Fruit fly (Drosophila melanogaster): Measurements from ENCODE around the gene CG15812.

CG15812 gene

DNA sequence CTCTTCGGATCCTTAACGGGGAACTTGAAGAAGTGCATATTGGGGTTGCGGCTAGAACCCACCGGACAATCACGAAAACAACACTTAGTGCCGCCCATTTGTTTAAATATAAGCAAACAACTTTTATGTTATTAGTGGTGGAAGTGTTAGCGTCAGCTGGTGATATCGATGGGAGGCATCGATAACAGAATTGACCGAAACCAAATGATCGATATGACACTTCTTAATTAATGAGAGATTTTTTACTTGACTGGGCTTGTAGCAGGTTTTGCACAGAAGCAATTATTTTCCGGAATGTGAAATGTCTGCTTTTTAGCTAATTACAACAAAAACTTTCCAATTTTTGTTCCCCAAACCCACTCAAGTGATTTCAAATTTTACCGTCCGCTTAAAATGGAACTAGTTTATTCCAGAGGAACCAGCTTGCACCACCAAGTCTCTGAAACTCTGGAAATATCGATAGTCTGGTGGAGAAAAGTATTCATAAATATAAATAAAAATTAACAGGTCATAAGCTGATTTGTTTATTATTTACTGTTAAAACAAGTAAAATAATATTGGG lies 32.6 kb downstream of the CG15812 start, which contains the start of gene CG14965 (continued):
- no peak for TF ChIP-seq HmgZ (tag; optimal IDR thresholded peaks at IDR 0.05)
- no peak for TF ChIP-seq CG12942 (GFP tag; optimal IDR thresholded peaks at IDR 0.05)
- TF ChIP-seq sqz (GFP tag; optimal IDR thresholded peaks at IDR 0.05): no peak
- TF ChIP-seq cato (GFP tag; optimal IDR thresholded peaks at IDR 0.05; ENCODE audit: borderline replicate concordance): no peak
- peak; percentile 84 for TF ChIP-seq Sin3A (optimal IDR thresholded peaks at IDR 0.05)
- TF ChIP-seq NC2β (GFP tag; optimal IDR thresholded peaks at IDR 0.05): no peak
- TF ChIP-seq sens-2 (GFP tag; IDR thresholded peaks at IDR 0.05): no peak
- TF ChIP-seq CG18011 (GFP tag; optimal IDR thresholded peaks at IDR 0.05): no peak
- TF ChIP-seq CG8359 (GFP tag; optimal IDR thresholded peaks at IDR 0.05; ENCODE audit: borderline replicate concordance): no peak
- no peak for TF ChIP-seq Kr (GFP tag; optimal IDR thresholded peaks at IDR 0.05)
- peak; percentile 86 for TF ChIP-seq inv (GFP tag; IDR thresholded peaks at IDR 0.05; ENCODE audit: partially characterized antibody)
- TF ChIP-seq Oaz (GFP tag; IDR thresholded peaks at IDR 0.05): no peak
- no peak for TF ChIP-seq jigr1 (GFP tag; IDR thresholded peaks at IDR 0.05)
- TF ChIP-seq nerfin-2 (GFP tag; IDR thresholded peaks at IDR 0.05; ENCODE audit: partially characterized antibody): peak; percentile 90
- peak; percentile 91 for TF ChIP-seq knrl (GFP tag; IDR thresholded peaks at IDR 0.05; ENCODE audit: partially characterized antibody)
- TF ChIP-seq CG43689 (GFP tag; IDR thresholded peaks at IDR 0.05): no peak
- no peak for TF ChIP-seq CG13894 (tag; optimal IDR thresholded peaks at IDR 0.05)
- TF ChIP-seq D (optimal IDR thresholded peaks at IDR 0.05): no peak
- TF ChIP-seq D (GFP tag; optimal IDR thresholded peaks at IDR 0.05): no peak
- TF ChIP-seq dmrt99B (tag; optimal IDR thresholded peaks at IDR 0.05): no peak
- TF ChIP-seq CG12219 (GFP tag; optimal IDR thresholded peaks at IDR 0.05): no peak
- no peak for TF ChIP-seq ro (GFP tag; IDR thresholded peaks at IDR 0.05)
- TF ChIP-seq org-1 (GFP tag; optimal IDR thresholded peaks at IDR 0.05): no peak
- no peak for TF ChIP-seq Xrp1 (GFP tag; IDR thresholded peaks at IDR 0.05)
- TF ChIP-seq CG2678 (tag; optimal IDR thresholded peaks at IDR 0.05): no peak
- TF ChIP-seq Blimp-1 (GFP tag; optimal IDR thresholded peaks at IDR 0.05): no peak
- no peak for TF ChIP-seq Adf1 (GFP tag; IDR thresholded peaks at IDR 0.05)
- TF ChIP-seq Spps (tag; optimal IDR thresholded peaks at IDR 0.05): no peak
- peak; percentile 75; the same call in 2 of the 3 replicates for TF ChIP-seq mld (GFP tag; IDR thresholded peaks at IDR 0.05; ENCODE audit: partially characterized antibody)
- TF ChIP-seq BtbVII (GFP tag; optimal IDR thresholded peaks at IDR 0.05): no peak
- no peak for TF ChIP-seq dm (GFP tag; optimal IDR thresholded peaks at IDR 0.05)
- TF ChIP-seq fd64A (GFP tag; optimal IDR thresholded peaks at IDR 0.05): no peak
- no peak for TF ChIP-seq gt (GFP tag; IDR thresholded peaks at IDR 0.05)
- no peak for TF ChIP-seq CG3407 (GFP tag; optimal IDR thresholded peaks at IDR 0.05)
- TF ChIP-seq unc-4 (GFP tag; IDR thresholded peaks at IDR 0.05; ENCODE audit: partially characterized antibody): peak; percentile 95
- no peak for TF ChIP-seq B-H2 (GFP tag; optimal IDR thresholded peaks at IDR 0.05)
- no peak for TF ChIP-seq jing (GFP tag; optimal IDR thresholded peaks at IDR 0.05)
- no peak for TF ChIP-seq CG9727 (GFP tag; optimal IDR thresholded peaks at IDR 0.05)
- peak; percentile 91 for TF ChIP-seq HLH4C (GFP tag; IDR thresholded peaks at IDR 0.05; ENCODE audit: partially characterized antibody)
- TF ChIP-seq dpn (GFP tag; optimal IDR thresholded peaks at IDR 0.05): no peak
- TF ChIP-seq CG6654 (GFP tag; optimal IDR thresholded peaks at IDR 0.05): no peak
- TF ChIP-seq NFAT (GFP tag; IDR thresholded peaks at IDR 0.05): no peak
- TF ChIP-seq otp (GFP tag; IDR thresholded peaks at IDR 0.05): no peak
- TF ChIP-seq CG17912 (GFP tag; optimal IDR thresholded peaks at IDR 0.05): no peak
- TF ChIP-seq CG34224 (GFP tag; IDR thresholded peaks at IDR 0.05; ENCODE audit: partially characterized antibody): peak; percentile 84
- no peak for TF ChIP-seq B-H1 (GFP tag; IDR thresholded peaks at IDR 0.05)
- TF ChIP-seq hkb (optimal IDR thresholded peaks at IDR 0.05): peak; percentile 34
- TF ChIP-seq hkb (GFP tag; IDR thresholded peaks at IDR 0.05): no peak
- no peak for TF ChIP-seq crc (GFP tag; optimal IDR thresholded peaks at IDR 0.05)
- no peak for TF ChIP-seq slou (GFP tag; optimal IDR thresholded peaks at IDR 0.05)
- TF ChIP-seq CG11560 (tag; IDR thresholded peaks at IDR 0.05): no peak
